Worm (Caenorhabditis elegans) whole organism, L2 larva: ENCODE results near the gene F49H6.17.

Source experiments
- C34F6.9 ChIP-seq: fragments of 150-350 bp; optimal IDR thresholded peaks from 2 replicates; lab custom pipeline; 2014; ENCODE audit warnings: missing biosample characterization, missing genetic modification characterization
- F13H6.1 ChIP-seq: sonication (generic microtip); optimal IDR thresholded peaks from 2 replicates; lab custom pipeline; 2016; ENCODE audit warnings: missing genetic modification characterization, missing compliant biosample characterization
- alr-1 ChIP-seq: fragments of 150-350 bp; optimal IDR thresholded peaks from 2 replicates; lab custom pipeline; 2014; ENCODE audit warnings: missing biosample characterization, missing genetic modification characterization
- aly-2 ChIP-seq: fragments of 150-350 bp; optimal IDR thresholded peaks from 2 replicates; lab custom pipeline; 2014; ENCODE audit warnings: missing biosample characterization, missing genetic modification characterization
- ama-1 ChIP-seq: fragments of 150-350 bp; optimal IDR thresholded peaks from 2 replicates; lab custom pipeline; 2018; ENCODE audit warnings: inconsistent platforms
- blmp-1 ChIP-seq: sonication (generic microtip); optimal IDR thresholded peaks from 2 replicates; lab custom pipeline; 2017; ENCODE audit warnings: missing genetic modification characterization, mild to moderate bottlenecking, missing compliant biosample characterization, antibody characterized with exemption, moderate library complexity; ENCODE audit not compliant: insufficient read depth
- ceh-16 ChIP-seq: fragments of 150-350 bp; optimal IDR thresholded peaks from 2 replicates; lab custom pipeline; 2014; ENCODE audit warnings: missing biosample characterization, missing genetic modification characterization
- crh-2 ChIP-seq: sonication (generic microtip); optimal IDR thresholded peaks from 2 replicates; lab custom pipeline; 2017; ENCODE audit warnings: missing biosample characterization, missing genetic modification characterization
- dmd-4 ChIP-seq: sonication (generic microtip); optimal IDR thresholded peaks from 2 replicates; lab custom pipeline; 2017; ENCODE audit warnings: missing biosample characterization, missing genetic modification characterization
- elt-1 ChIP-seq: fragments of 150-350 bp; optimal IDR thresholded peaks from 2 replicates; lab custom pipeline; 2014; ENCODE audit warnings: missing biosample characterization, missing genetic modification characterization
- elt-3 ChIP-seq: sonication (generic microtip); optimal IDR thresholded peaks from 2 replicates; lab custom pipeline; 2017; ENCODE audit warnings: missing biosample characterization, missing genetic modification characterization
- fos-1 ChIP-seq: fragments of 150-350 bp; optimal IDR thresholded peaks from 2 replicates; lab custom pipeline; 2014; ENCODE audit warnings: missing biosample characterization, missing genetic modification characterization
- gmeb-1 ChIP-seq: fragments of 150-350 bp; optimal IDR thresholded peaks from 2 replicates; lab custom pipeline; 2014; ENCODE audit warnings: missing biosample characterization, missing genetic modification characterization
- lin-39 ChIP-seq: fragments of 150-350 bp; optimal IDR thresholded peaks from 2 replicates; lab custom pipeline; 2014; ENCODE audit warnings: missing biosample characterization, missing genetic modification reagents, missing genetic modification characterization
- lsy-2 ChIP-seq, 2 experiments: fragments of 150-350 bp in 1 of 2; sonication (generic microtip) in 1 of 2; optimal IDR thresholded peaks; 2 replicates each; lab custom pipeline; 2014 to 2017; ENCODE audit warnings: missing biosample characterization in 2 of 2, missing genetic modification characterization in 2 of 2
- mab-5 ChIP-seq: fragments of 150-350 bp; optimal IDR thresholded peaks from 2 replicates; lab custom pipeline; 2014; ENCODE audit warnings: missing biosample characterization, missing genetic modification characterization
- nhr-10 ChIP-seq: sonication (generic microtip); optimal IDR thresholded peaks from 2 replicates; lab custom pipeline; 2017; ENCODE audit warnings: missing biosample characterization, missing genetic modification characterization
- nhr-12 ChIP-seq: fragments of 150-350 bp; optimal IDR thresholded peaks from 2 replicates; lab custom pipeline; 2014; ENCODE audit warnings: missing biosample characterization, missing genetic modification characterization
- nhr-129 ChIP-seq: fragments of 150-350 bp; optimal IDR thresholded peaks from 2 replicates; lab custom pipeline; 2014; ENCODE audit warnings: missing biosample characterization, missing genetic modification characterization
- nhr-23 ChIP-seq: fragments of 150-350 bp; optimal IDR thresholded peaks from 2 replicates; lab custom pipeline; 2014; ENCODE audit warnings: missing biosample characterization, missing genetic modification reagents, missing genetic modification characterization
- nhr-25 ChIP-seq: fragments of 150-350 bp; sonication (generic microtip); optimal IDR thresholded peaks from 3 replicates; lab custom pipeline; 2014; ENCODE audit warnings: missing biosample characterization, missing genetic modification characterization
- nhr-77 ChIP-seq: fragments of 150-350 bp; optimal IDR thresholded peaks from 2 replicates; lab custom pipeline; 2014; ENCODE audit warnings: missing biosample characterization, missing genetic modification characterization
- sem-4 ChIP-seq: fragments of 150-350 bp; optimal IDR thresholded peaks from 2 replicates; lab custom pipeline; 2014; ENCODE audit warnings: missing biosample characterization, missing genetic modification reagents, missing genetic modification characterization
- skn-1 ChIP-seq: sonication (generic microtip); optimal IDR thresholded peaks from 2 replicates; lab custom pipeline; 2017; ENCODE audit warnings: missing biosample characterization, missing genetic modification characterization
- sma-3 ChIP-seq: sonication (generic microtip); optimal IDR thresholded peaks from 2 replicates; lab custom pipeline; 2016; ENCODE audit warnings: missing genetic modification reagents, missing genetic modification characterization, missing compliant biosample characterization
- sma-9 ChIP-seq, 2 experiments: fragments of 150-350 bp in 1 of 2; sonication (generic microtip) in 1 of 2; optimal IDR thresholded peaks; 2 replicates each; lab custom pipeline; 2014 to 2016; ENCODE audit warnings: missing genetic modification characterization in 2 of 2, mild to moderate bottlenecking in 1 of 2, missing biosample characterization in 1 of 2, missing compliant biosample characterization in 1 of 2, missing genetic modification reagents in 1 of 2, moderate library complexity in 1 of 2
- unc-39 ChIP-seq: fragments of 150-350 bp; optimal IDR thresholded peaks from 2 replicates; lab custom pipeline; 2014; ENCODE audit warnings: missing biosample characterization, missing genetic modification characterization
- unc-62 ChIP-seq: fragments of 150-350 bp; optimal IDR thresholded peaks from 2 replicates; lab custom pipeline; 2014; ENCODE audit warnings: missing biosample characterization, missing genetic modification reagents, missing genetic modification characterization
- zag-1 ChIP-seq: fragments of 150-350 bp; optimal IDR thresholded peaks from 2 replicates; lab custom pipeline; 2014; ENCODE audit warnings: missing biosample characterization, missing genetic modification characterization
- ztf-11 ChIP-seq: sonication (generic microtip); optimal IDR thresholded peaks from 2 replicates; lab custom pipeline; 2017; ENCODE audit warnings: missing biosample characterization, missing genetic modification characterization

F49H6.17 gene

DNA sequence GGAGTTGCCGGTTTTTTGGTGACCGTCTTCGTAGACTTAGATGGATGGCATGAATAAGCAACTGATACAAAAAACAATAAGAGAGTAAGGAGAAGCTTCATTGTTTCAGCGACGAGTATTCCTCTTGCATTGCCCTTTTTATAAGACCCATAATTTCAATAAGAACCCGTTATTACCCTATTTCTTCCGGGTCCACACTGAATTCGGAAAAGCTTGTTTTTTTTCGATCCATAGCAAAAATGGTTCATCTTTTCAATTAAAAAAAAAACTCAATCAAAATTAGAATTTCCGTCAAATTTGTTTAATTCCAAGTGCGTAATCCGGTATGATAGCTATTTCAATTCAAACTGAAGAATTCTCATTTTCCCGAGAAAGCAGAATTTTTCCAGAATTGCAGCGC lies 32.8 kb upstream of the F49H6.17 start, which contains the start of gene Y102A5C.40:
Gene Y102A5C.40 (minus strand): TSS at position 101 of the 400 bp plus-strand sequence.
- TF ChIP-seq F13H6.1 (no peak), gmeb-1 (tag; lab: Kevin White, UChicago) (no peak), blmp-1 (no peak), sem-4 (tag; lab: Kevin White, UChicago) (no peak), unc-39 (tag; lab: Kevin White, UChicago) (no peak), zag-1 (tag; lab: Kevin White, UChicago) (no peak)

DNA sequence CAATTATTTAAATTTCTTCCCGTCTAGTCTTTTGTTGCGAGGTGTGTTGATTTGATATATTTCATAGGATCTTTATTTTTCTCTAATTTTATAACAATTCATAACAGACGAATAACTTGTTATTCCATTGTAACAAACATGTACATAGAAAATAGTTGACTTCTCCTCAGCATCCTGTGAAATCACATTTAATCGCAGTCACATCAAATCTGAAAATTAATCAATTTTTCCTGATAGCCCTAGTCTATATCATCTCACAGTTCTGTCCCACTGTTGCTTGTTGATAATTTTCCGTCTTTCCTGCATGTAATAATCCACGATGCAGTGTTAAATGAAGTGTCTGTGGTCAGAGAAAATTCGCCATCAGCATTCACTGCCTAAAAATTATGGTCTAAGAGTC lies 32.0 kb upstream of the F49H6.17 start:
- TF ChIP-seq F13H6.1 (no peak), ceh-16 (tag; lab: Kevin White, UChicago) (no peak), nhr-25 (tag; lab: Kevin White, UChicago) (no peak), C34F6.9 (no peak), lsy-2 (tag; optimal IDR thresholded peaks at IDR 0.05; lab: Kevin White, UChicago) (no peak), sem-4 (tag; lab: Kevin White, UChicago) (no peak), lin-39 (no peak), ztf-11 (tag; lab: Kevin White, UChicago) (no peak), elt-1 (tag; lab: Kevin White, UChicago) (no peak), aly-2 (tag; lab: Kevin White, UChicago) (no peak), sma-3 (no peak), fos-1 (no peak)

DNA sequence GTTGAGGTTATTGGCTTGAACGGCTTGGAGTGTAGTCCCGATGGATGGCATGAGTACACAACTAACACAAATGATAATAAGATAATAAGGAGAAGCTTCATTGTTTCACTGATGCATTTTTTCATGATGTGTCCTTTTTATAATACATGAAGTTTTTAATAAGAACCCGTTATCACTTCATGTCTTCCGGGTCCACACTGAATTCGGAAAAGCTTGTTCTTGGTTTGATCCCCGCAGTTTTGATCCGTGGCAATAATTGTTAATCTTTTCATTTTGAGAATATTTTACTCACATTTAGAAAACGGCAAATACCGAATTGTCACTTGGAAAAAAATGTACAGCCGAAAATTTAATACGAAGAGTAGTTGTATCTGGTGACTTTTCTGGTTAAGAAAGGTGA lies 31.2 kb upstream of the F49H6.17 start, which contains the start of gene Y102A5C.27:
Gene Y102A5C.27 (minus strand): TSS at position 101 of the 400 bp plus-strand sequence.
- TF ChIP-seq nhr-12: no peak
- TF ChIP-seq mab-5 (tag; lab: Kevin White, UChicago): no peak
- no peak for TF ChIP-seq ama-1 (lab: Kevin White, UChicago)
- TF ChIP-seq nhr-10 (tag; lab: Kevin White, UChicago): no peak
- TF ChIP-seq sem-4 (tag; lab: Kevin White, UChicago): no peak
- TF ChIP-seq crh-2 (tag; lab: Kevin White, UChicago): no peak
- TF ChIP-seq nhr-77: no peak
- no peak for TF ChIP-seq blmp-1
- no peak for TF ChIP-seq lsy-2 (tag; optimal IDR thresholded peaks at IDR 0.05; lab: Kevin White, UChicago)
- TF ChIP-seq gmeb-1 (tag; lab: Kevin White, UChicago): no peak
- TF ChIP-seq elt-3 (tag; lab: Kevin White, UChicago): no peak
- no peak for TF ChIP-seq lin-39
- TF ChIP-seq, all 48 proteins: peak for 0

DNA sequence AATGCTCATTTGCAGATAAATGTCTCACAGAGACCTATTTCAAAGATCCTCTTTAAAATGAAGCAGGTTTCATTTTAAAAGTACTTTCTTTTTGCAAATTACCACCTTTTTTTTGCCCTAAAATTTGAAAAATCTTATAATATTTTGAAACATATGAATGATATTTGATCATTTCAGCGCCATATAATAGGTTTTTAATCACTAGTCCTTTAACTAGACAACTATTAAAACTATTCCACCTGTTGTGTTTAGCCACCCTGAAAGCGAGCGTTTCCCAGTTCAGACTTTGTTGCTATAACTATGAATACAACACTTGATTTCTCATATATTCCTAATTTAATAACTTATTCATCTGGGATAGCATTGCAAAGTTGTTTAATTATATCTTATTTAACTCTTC lies 28.1 kb upstream of the F49H6.17 start, which contains the start of gene srz-95:
Gene srz-95 (plus strand): TSS at position 301 of the 400 bp plus-strand sequence.
- TF ChIP-seq alr-1 (no peak), F13H6.1 (no peak), sem-4 (tag; lab: Kevin White, UChicago) (no peak), skn-1 (tag; lab: Kevin White, UChicago) (no peak), mab-5 (tag; lab: Kevin White, UChicago) (no peak), nhr-129 (tag; lab: Kevin White, UChicago) (no peak)

DNA sequence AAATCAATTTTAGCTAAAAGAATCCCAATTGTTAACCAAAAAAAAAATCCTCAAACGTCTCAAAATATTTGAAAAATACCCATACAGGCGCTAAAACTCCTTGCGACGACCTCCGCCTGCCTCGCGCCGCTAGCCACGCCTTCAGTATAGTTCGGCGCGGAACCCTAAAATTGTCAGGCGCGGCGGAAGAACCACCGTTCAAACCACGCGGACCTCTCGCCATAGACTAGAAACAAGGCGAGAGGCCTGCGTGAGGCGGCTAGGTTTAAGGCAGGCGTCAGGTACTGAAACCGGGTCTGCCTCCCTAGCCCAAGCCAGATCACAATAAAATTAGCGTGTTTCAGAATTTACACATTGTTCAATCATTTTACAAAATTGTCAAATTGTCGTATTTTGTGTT lies 27.4 kb upstream of the F49H6.17 start:
- TF ChIP-seq elt-1 (tag; lab: Kevin White, UChicago): no peak
- TF ChIP-seq blmp-1: no peak
- no peak for TF ChIP-seq lsy-2 (tag; optimal IDR thresholded peaks at IDR 0.05; lab: Kevin White, UChicago)
- TF ChIP-seq unc-62 (GFP tag; lab: Kevin White, UChicago): no peak
- TF ChIP-seq, all 48 proteins: peak for 0

DNA sequence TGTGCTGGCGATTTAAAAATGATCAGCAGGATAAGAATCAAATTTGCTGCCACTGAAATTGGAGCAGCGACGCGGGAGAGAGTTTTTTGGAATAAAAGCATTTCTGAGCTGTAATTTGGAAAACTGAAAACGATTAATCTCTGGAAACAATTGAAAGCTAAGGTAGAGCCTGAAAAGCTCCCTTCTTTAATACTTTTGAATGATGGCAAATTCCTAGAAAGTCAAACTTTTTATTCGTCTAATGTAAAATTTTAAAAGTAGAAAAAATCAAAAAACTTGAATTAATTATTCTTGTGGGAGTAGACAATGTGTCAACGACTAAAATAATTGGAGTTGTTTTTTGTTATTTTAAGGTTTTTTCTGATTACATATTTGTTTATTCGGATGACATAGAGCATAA lies 19.6 kb upstream of the F49H6.17 start, which contains the start of gene str-217:
Gene str-217 (minus strand): TSS at position 101 of the 400 bp plus-strand sequence.
- TF ChIP-seq ama-1 (lab: Kevin White, UChicago) (no peak), nhr-25 (tag; lab: Kevin White, UChicago) (no peak), dmd-4 (no peak), nhr-129 (tag; lab: Kevin White, UChicago) (no peak), nhr-23 (no peak), sem-4 (tag; lab: Kevin White, UChicago) (no peak), zag-1 (tag; lab: Kevin White, UChicago) (no peak), nhr-77 (no peak), ztf-11 (tag; lab: Kevin White, UChicago) (no peak), sma-9 (GFP tag; optimal IDR thresholded peaks at IDR 0.05; lab: Kevin White, UChicago) (no peak), sma-9 (tag; optimal IDR thresholded peaks at IDR 0.05; lab: Kevin White, UChicago) (no peak), unc-62 (GFP tag; lab: Kevin White, UChicago) (no peak)
- TF ChIP-seq, all 48 proteins: peak for 0
